Fruit fly (Drosophila melanogaster): Measurements from ENCODE around the gene CG31709.

Gene CG31709

DNA sequence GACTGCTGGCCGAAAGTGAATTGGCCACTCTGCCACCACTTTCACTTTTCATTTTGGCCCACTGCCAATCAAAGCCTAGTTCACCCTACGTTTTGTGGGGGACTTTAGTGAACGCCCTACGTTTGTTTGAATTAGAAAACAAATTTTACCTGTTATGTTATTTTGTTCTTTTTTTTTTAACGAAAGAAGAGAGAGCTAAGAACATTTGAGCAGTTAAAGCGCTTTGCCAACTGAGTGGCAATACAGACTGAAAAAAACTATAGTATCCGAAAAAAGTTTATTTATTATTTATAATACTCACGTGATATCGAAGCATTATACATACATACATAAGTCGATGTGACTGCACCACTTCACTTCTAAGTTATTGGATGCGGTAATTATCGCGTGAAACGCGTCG, 38.5 kb upstream of the CG31709 start (continued):
- TF ChIP-seq CG17802 (tag; optimal IDR thresholded peaks at IDR 0.05) (no peak), CG4282 (GFP tag; optimal IDR thresholded peaks at IDR 0.05) (no peak), eve (GFP tag; optimal IDR thresholded peaks at IDR 0.05) (peak in 1 of 2 experiments; percentile 35), CG10979 (tag; optimal IDR thresholded peaks at IDR 0.05) (peak; percentile 23), Ets65A (GFP tag) (peak; percentile 9), ken (GFP tag; IDR thresholded peaks at IDR 0.05) (0 out of 3 replicates have a peak, but pooled peaks have one; percentile 10), dysf (GFP tag; IDR thresholded peaks at IDR 0.05) (0 out of 3 replicates have a peak, but pooled peaks have one; percentile 16), unpg (GFP tag; optimal IDR thresholded peaks at IDR 0.05) (peak; percentile 20), CG10209 (GFP tag; optimal IDR thresholded peaks at IDR 0.05) (peak; percentile 6), CG17361 (GFP tag; IDR thresholded peaks at IDR 0.05) (no peak), ewg (GFP tag; optimal IDR thresholded peaks at IDR 0.05) (no peak), CG16813 (GFP tag; IDR thresholded peaks at IDR 0.05; ENCODE audit: partially characterized antibody) (no peak), Blimp-1 (GFP tag; optimal IDR thresholded peaks at IDR 0.05) (peak; percentile 82), caup (GFP tag; optimal IDR thresholded peaks at IDR 0.05; ENCODE audit: severe bottlenecking) (no peak), CkIIα-i1 (GFP tag; IDR thresholded peaks at IDR 0.05) (no peak), Abd-B (GFP tag; optimal IDR thresholded peaks at IDR 0.05) (no peak), CG7987 (GFP tag; optimal IDR thresholded peaks at IDR 0.05) (no peak), CG17359 (tag; optimal IDR thresholded peaks at IDR 0.05) (peak; percentile 39), CG13424 (tag; optimal IDR thresholded peaks at IDR 0.05) (peak; percentile 31), gfzf (GFP tag; optimal IDR thresholded peaks at IDR 0.05) (no peak), Optix (GFP tag; IDR thresholded peaks at IDR 0.05) (no peak), Med (GFP tag) (peak; percentile 27), lab (GFP tag; optimal IDR thresholded peaks at IDR 0.05) (peak; percentile 23), en (GFP tag; optimal IDR thresholded peaks at IDR 0.05) (no peak), Pdp1 (GFP tag; optimal IDR thresholded peaks at IDR 0.05) (peak in 1 of 2 experiments; percentile 38), emc (GFP tag; optimal IDR thresholded peaks at IDR 0.05) (no peak), CG4424 (GFP tag; optimal IDR thresholded peaks at IDR 0.05) (peak; percentile 15), Xbp1 (GFP tag; optimal IDR thresholded peaks at IDR 0.05) (no peak), kni (GFP tag; optimal IDR thresholded peaks at IDR 0.05) (no peak), CG13894 (tag; optimal IDR thresholded peaks at IDR 0.05) (no peak), PHDP (tag; optimal IDR thresholded peaks at IDR 0.05) (peak; percentile 50), Sox100B (GFP tag; optimal IDR thresholded peaks at IDR 0.05) (peak; percentile 31), slou (GFP tag; optimal IDR thresholded peaks at IDR 0.05) (no peak), Stat92E (GFP tag; optimal IDR thresholded peaks at IDR 0.05) (no peak), Sin3A (optimal IDR thresholded peaks at IDR 0.05) (no peak), CG16779 (GFP tag; IDR thresholded peaks at IDR 0.05) (no peak), Taf1 (GFP tag; IDR thresholded peaks at IDR 0.05) (no peak), lbe (GFP tag; optimal IDR thresholded peaks at IDR 0.05) (no peak), cad (GFP tag; optimal IDR thresholded peaks at IDR 0.05) (no peak), gem (tag; optimal IDR thresholded peaks at IDR 0.05) (peak; percentile 50), Opbp (GFP tag; IDR thresholded peaks at IDR 0.05; ENCODE audit: partially characterized antibody) (no peak), CG10654 (GFP tag; optimal IDR thresholded peaks at IDR 0.05) (no peak), CG8281 (tag; optimal IDR thresholded peaks at IDR 0.05) (no peak), Hmr (GFP tag; optimal IDR thresholded peaks at IDR 0.05) (peak; percentile 34), row (GFP tag; IDR thresholded peaks at IDR 0.05) (peak; percentile 45), CG12104 (GFP tag; optimal IDR thresholded peaks at IDR 0.05) (peak; percentile 25), CG3407 (GFP tag; optimal IDR thresholded peaks at IDR 0.05) (no peak), CG30431 (GFP tag; optimal IDR thresholded peaks at IDR 0.05) (no peak), CG5953 (GFP tag; IDR thresholded peaks at IDR 0.05) (no peak), tap (tag; optimal IDR thresholded peaks at IDR 0.05) (no peak)

Measured in whole organism, embryonic.